Fruit fly (Drosophila melanogaster) whole organism, pupa: Measurements from ENCODE around the gene CG9649.

Experiments
- CG10348 ChIP-seq: fragments of 200-800 bp; sonication (Bioruptor generic); IDR thresholded peaks from 2 replicates; pipeline ENCODE4 v1.3.6; 2022; ENCODE audit warnings: missing biosample characterization, missing genetic modification characterization
- CG12605 ChIP-seq: fragments of 200-800 bp; sonication (Bioruptor generic); IDR thresholded peaks from 2 replicates; pipeline ENCODE4 v1.3.6; 2022; ENCODE audit warnings: missing biosample characterization, missing genetic modification characterization
- CG13204 ChIP-seq: fragments of 200-800 bp; sonication (Bioruptor generic); optimal IDR thresholded peaks from 2 replicates; lab custom pipeline; 2018; ENCODE audit warnings: missing biosample characterization, mild to moderate bottlenecking, missing genetic modification characterization, moderate library complexity
- CG14655 ChIP-seq: fragments of 200-800 bp; sonication (Bioruptor generic); optimal IDR thresholded peaks from 3 replicates; lab custom pipeline; 2017; ENCODE audit warnings: mild to moderate bottlenecking, missing biosample characterization, missing genetic modification reagents, missing genetic modification characterization
- CG15710 ChIP-seq: fragments of 200-800 bp; sonication (Bioruptor generic); optimal IDR thresholded peaks from 2 replicates; lab custom pipeline; 2018; ENCODE audit warnings: missing biosample characterization, mild to moderate bottlenecking, missing genetic modification characterization, moderate library complexity
- CG17806 ChIP-seq: fragments of 200-800 bp; sonication (Bioruptor generic); optimal IDR thresholded peaks from 2 replicates; lab custom pipeline; 2018; ENCODE audit warnings: missing biosample characterization, mild to moderate bottlenecking, missing genetic modification characterization, moderate library complexity
- CG32121 ChIP-seq: fragments of 200-800 bp; sonication (Bioruptor generic); IDR thresholded peaks from 2 replicates; pipeline ENCODE4 v1.3.6; 2022; ENCODE audit warnings: missing biosample characterization, missing genetic modification characterization
- CG34367 ChIP-seq: fragments of 200-800 bp; sonication (Bioruptor generic); optimal IDR thresholded peaks from 2 replicates; lab custom pipeline; 2018; ENCODE audit warnings: missing biosample characterization, mild to moderate bottlenecking, missing genetic modification characterization
- CG4496 ChIP-seq: fragments of 200-800 bp; sonication (Bioruptor generic); IDR thresholded peaks from 3 replicates; pipeline ENCODE4 v1.3.6; 2022; ENCODE audit warnings: missing biosample characterization, missing genetic modification characterization
- CG8159 ChIP-seq: fragments of 200-800 bp; sonication (Bioruptor generic); optimal IDR thresholded peaks from 3 replicates; lab custom pipeline; 2018; ENCODE audit warnings: missing biosample characterization, mild to moderate bottlenecking, missing genetic modification characterization, moderate library complexity
- CG8301 ChIP-seq: fragments of 200-800 bp; sonication (Bioruptor generic); optimal IDR thresholded peaks from 2 replicates; lab custom pipeline; 2018; ENCODE audit warnings: missing biosample characterization, mild to moderate bottlenecking, missing genetic modification characterization
- CG9948 ChIP-seq: fragments of 200-800 bp; sonication (Bioruptor generic); optimal IDR thresholded peaks from 2 replicates; lab custom pipeline; 2018; ENCODE audit warnings: missing biosample characterization, mild to moderate bottlenecking, missing genetic modification characterization, moderate library complexity
- D1 ChIP-seq: fragments of 200-800 bp; sonication (Bioruptor generic); optimal IDR thresholded peaks from 2 replicates; lab custom pipeline; 2018; ENCODE audit warnings: missing biosample characterization, mild to moderate bottlenecking, missing genetic modification characterization, moderate library complexity
- EcR ChIP-seq: fragments of 200-800 bp; sonication (Bioruptor generic); optimal IDR thresholded peaks from 3 replicates; lab custom pipeline; 2019; ENCODE audit warnings: missing biosample characterization, missing genetic modification characterization, mild to moderate bottlenecking, moderate library complexity, missing genetic modification reagents
- Ets98B ChIP-seq: fragments of 200-800 bp; sonication (Bioruptor generic); IDR thresholded peaks from 2 replicates; pipeline ENCODE4 v1.3.6; 2022; ENCODE audit warnings: missing biosample characterization, missing genetic modification characterization
- Pif1A ChIP-seq: fragments of 200-800 bp; sonication (Bioruptor generic); optimal IDR thresholded peaks from 3 replicates; lab custom pipeline; 2016; ENCODE audit warnings: missing biosample characterization, missing genetic modification characterization
- Pif1B ChIP-seq: fragments of 200-800 bp; sonication (Bioruptor generic); optimal IDR thresholded peaks from 3 replicates; lab custom pipeline; 2016; ENCODE audit warnings: missing biosample characterization, missing genetic modification characterization
- Snoo ChIP-seq: fragments of 200-800 bp; sonication (Bioruptor generic); optimal IDR thresholded peaks from 3 replicates; lab custom pipeline; 2017; ENCODE audit warnings: missing biosample characterization, mild to moderate bottlenecking, missing genetic modification characterization, inconsistent platforms
- fd96Ca ChIP-seq: fragments of 200-800 bp; sonication (Bioruptor generic); IDR thresholded peaks from 3 replicates; pipeline ENCODE4 v1.3.6; 2022; ENCODE audit warnings: missing biosample characterization, missing genetic modification characterization
- gl ChIP-seq: fragments of 200-800 bp; sonication (Bioruptor generic); optimal IDR thresholded peaks from 2 replicates; lab custom pipeline; 2018; ENCODE audit warnings: missing biosample characterization, mild to moderate bottlenecking, missing genetic modification characterization
- rn ChIP-seq: fragments of 200-800 bp; sonication (Bioruptor generic); IDR thresholded peaks from 2 replicates; pipeline ENCODE4 v1.3.6; 2022; ENCODE audit warnings: missing biosample characterization, missing genetic modification characterization

CG9649 gene

dm6 chr3R:14217839-14218238 is at the start of gene CG9649:
Gene CG9649, minus strand, starts transcription at chr3R:14217882.
- TF ChIP-seq rn (GFP tag; lab: Robert Waterston, UW) = no peak
- no peak for TF ChIP-seq CG8159 (tag; lab: Kevin White, UChicago)
- no peak for TF ChIP-seq Pif1A (GFP tag; lab: Kevin White, UChicago)
- no peak for TF ChIP-seq Pif1B (GFP tag; lab: Kevin White, UChicago)
- TF ChIP-seq Ets98B (GFP tag; lab: Robert Waterston, UW) = peak; percentile 32; the same call in 1 of the 2 replicates
- no peak for TF ChIP-seq CG8301 (tag; lab: Kevin White, UChicago)
- peak; percentile 63; the same call in 1 of the 3 replicates for TF ChIP-seq CG4496 (GFP tag; lab: Robert Waterston, UW)
- TF ChIP-seq CG10348 (GFP tag; lab: Robert Waterston, UW) = no peak
- TF ChIP-seq CG12605 (GFP tag; lab: Robert Waterston, UW) = no peak
- TF ChIP-seq CG14655 (GFP tag; lab: Kevin White, UChicago) = no peak
- TF ChIP-seq CG34367 (tag; lab: Kevin White, UChicago) = no peak
- no peak for TF ChIP-seq CG13204 (GFP tag; lab: Kevin White, UChicago)
- no peak for TF ChIP-seq CG17806 (tag; lab: Kevin White, UChicago)
- no peak for TF ChIP-seq CG15710
- TF ChIP-seq Snoo (tag; lab: Kevin White, UChicago) = no peak
- TF ChIP-seq CG32121 = peak; percentile 39; the same call in 1 of the 2 replicates
- no peak for TF ChIP-seq gl (tag; lab: Kevin White, UChicago)
- no peak for TF ChIP-seq EcR (GFP tag; lab: Kevin White, UChicago)
- TF ChIP-seq fd96Ca (GFP tag; lab: Robert Waterston, UW) = peak; percentile 46; the same call in 1 of the 3 replicates
- no peak for TF ChIP-seq CG9948 (tag; lab: Kevin White, UChicago)
- no peak for TF ChIP-seq D1 (tag; lab: Kevin White, UChicago)

- TF ChIP-seq CG4496 (GFP tag; lab: Robert Waterston, UW) (no peak), CG17806 (tag; lab: Kevin White, UChicago) (no peak), EcR (GFP tag; lab: Kevin White, UChicago) (no peak), CG15710 (no peak), rn (GFP tag; lab: Robert Waterston, UW) (no peak), CG13204 (GFP tag; lab: Kevin White, UChicago) (no peak), CG12605 (GFP tag; lab: Robert Waterston, UW) (no peak), CG8159 (tag; lab: Kevin White, UChicago) (no peak), Pif1B (GFP tag; lab: Kevin White, UChicago) (no peak), CG8301 (tag; lab: Kevin White, UChicago) (no peak), D1 (tag; lab: Kevin White, UChicago) (no peak), CG14655 (GFP tag; lab: Kevin White, UChicago) (no peak), Snoo (tag; lab: Kevin White, UChicago) (no peak), fd96Ca (GFP tag; lab: Robert Waterston, UW) (no peak), CG32121 (no peak)
Measured at dm6 chr3R:14262087-14262486, 44.4 kb upstream of the CG9649 start, which contains the start of the genes CG14839 and CG14841. Gene CG14839, plus strand, starts transcription at chr3R:14262387. Gene CG14841, minus strand, starts transcription at chr3R:14262418.

- TF ChIP-seq rn (GFP tag; lab: Robert Waterston, UW) = no peak
Measured at dm6 chr3R:14261113-14261512, 43.4 kb upstream of the CG9649 start, which contains the start of gene CG14840. Gene CG14840, minus strand, starts transcription at chr3R:14261213.

- no peak for TF ChIP-seq CG10348 (GFP tag; lab: Robert Waterston, UW)
- TF ChIP-seq CG17806 (tag; lab: Kevin White, UChicago) = no peak
- no peak for TF ChIP-seq fd96Ca (GFP tag; lab: Robert Waterston, UW)
- no peak for TF ChIP-seq Ets98B (GFP tag; lab: Robert Waterston, UW)
- no peak for TF ChIP-seq CG9948 (tag; lab: Kevin White, UChicago)
- TF ChIP-seq CG4496 (GFP tag; lab: Robert Waterston, UW) = no peak
- no peak for TF ChIP-seq Pif1B (GFP tag; lab: Kevin White, UChicago)
- no peak for TF ChIP-seq D1 (tag; lab: Kevin White, UChicago)
- no peak for TF ChIP-seq CG14655 (GFP tag; lab: Kevin White, UChicago)
- TF ChIP-seq Snoo (tag; lab: Kevin White, UChicago) = no peak
- TF ChIP-seq CG32121 = no peak
- no peak for TF ChIP-seq CG13204 (GFP tag; lab: Kevin White, UChicago)
- TF ChIP-seq CG8159 (tag; lab: Kevin White, UChicago) = no peak
- TF ChIP-seq Pif1A (GFP tag; lab: Kevin White, UChicago) = no peak
Measured at dm6 chr3R:14259821-14260220, 42.1 kb upstream of the CG9649 start, which contains the start of gene MetRS-m. Gene MetRS-m, minus strand, starts transcription at chr3R:14259991.

dm6 chr3R:14255808-14256207 is 38.1 kb upstream of the CG9649 start, which contains the start of gene CG43179:
Gene CG43179, plus strand, starts transcription at chr3R:14256108.
- TF ChIP-seq CG15710 (no peak), Snoo (tag; lab: Kevin White, UChicago) (no peak), rn (GFP tag; lab: Robert Waterston, UW) (no peak), Ets98B (GFP tag; lab: Robert Waterston, UW) (no peak), CG9948 (tag; lab: Kevin White, UChicago) (no peak), CG17806 (tag; lab: Kevin White, UChicago) (no peak), CG14655 (GFP tag; lab: Kevin White, UChicago) (no peak), CG32121 (no peak), gl (tag; lab: Kevin White, UChicago) (no peak), CG13204 (GFP tag; lab: Kevin White, UChicago) (no peak), CG8301 (tag; lab: Kevin White, UChicago) (no peak), Pif1A (GFP tag; lab: Kevin White, UChicago) (no peak), Pif1B (GFP tag; lab: Kevin White, UChicago) (no peak), CG12605 (GFP tag; lab: Robert Waterston, UW) (no peak), CG4496 (GFP tag; lab: Robert Waterston, UW) (no peak)
